Fruit fly (Drosophila melanogaster) whole organism, embryonic: ENCODE results near the gene Dhc62B.

ENCODE experiments used
- Aef1 ChIP-seq: fragments of 200-800 bp; sonication (Bioruptor generic); IDR thresholded peaks from 3 replicates; pipeline ENCODE4 v1.3.6; 2022; ENCODE audit warnings: missing biosample characterization, missing genetic modification characterization
- Asciz ChIP-seq: fragments of 200-800 bp; sonication (Bioruptor generic); optimal IDR thresholded peaks from 2 replicates; lab custom pipeline; 2017; ENCODE audit warnings: missing biosample characterization, mild to moderate bottlenecking, missing genetic modification characterization, missing genetic modification reagents
- Atf6 ChIP-seq: fragments of 200-800 bp; sonication (Bioruptor generic); IDR thresholded peaks from 2 replicates; pipeline ENCODE4 v1.3.6; 2022; ENCODE audit warnings: missing biosample characterization, missing genetic modification characterization
- CG10209 ChIP-seq: fragments of 200-800 bp; sonication (Bioruptor generic); optimal IDR thresholded peaks from 3 replicates; lab custom pipeline; 2017; ENCODE audit warnings: missing biosample characterization, mild to moderate bottlenecking, missing genetic modification characterization, missing genetic modification reagents
- CG10366 ChIP-seq: fragments of 200-800 bp; sonication (Bioruptor generic); IDR thresholded peaks from 2 replicates; pipeline ENCODE4 v1.3.6; 2022; ENCODE audit warnings: missing biosample characterization, missing genetic modification characterization
- CG11247 ChIP-seq: fragments of 200-800 bp; sonication (Bioruptor generic); IDR thresholded peaks from 2 replicates; pipeline ENCODE4 v1.3.6; 2022; ENCODE audit warnings: missing biosample characterization, missing genetic modification characterization
- CG12391 ChIP-seq: fragments of 200-800 bp; sonication (Bioruptor generic); optimal IDR thresholded peaks from 3 replicates; lab custom pipeline; 2018; ENCODE audit warnings: missing biosample characterization, mild to moderate bottlenecking, missing genetic modification characterization, moderate library complexity
- CG15514 ChIP-seq: fragments of 200-800 bp; sonication (Bioruptor generic); optimal IDR thresholded peaks from 3 replicates; lab custom pipeline; 2017; ENCODE audit warnings: missing biosample characterization, missing genetic modification characterization, mild to moderate bottlenecking, moderate library complexity, missing genetic modification reagents
- CG1602 ChIP-seq: fragments of 200-800 bp; sonication (Bioruptor generic); optimal IDR thresholded peaks from 3 replicates; lab custom pipeline; 2016; ENCODE audit warnings: missing biosample characterization, missing genetic modification characterization
- CG2199 ChIP-seq: fragments of 200-800 bp; sonication (Bioruptor generic); IDR thresholded peaks from 3 replicates; pipeline ENCODE4 v1.3.6; 2022; ENCODE audit warnings: missing biosample characterization, missing genetic modification characterization
- CG32772 ChIP-seq: fragments of 200-800 bp; sonication (Bioruptor generic); IDR thresholded peaks from 2 replicates; pipeline ENCODE4 v1.3.6; 2022; ENCODE audit warnings: missing biosample characterization, missing genetic modification characterization
- CG3281 ChIP-seq: fragments of 200-800 bp; sonication (Bioruptor generic); optimal IDR thresholded peaks from 3 replicates; lab custom pipeline; 2017; ENCODE audit warnings: missing biosample characterization, mild to moderate bottlenecking, missing genetic modification characterization
- CG6175 ChIP-seq: fragments of 200-800 bp; sonication (Bioruptor generic); IDR thresholded peaks from 3 replicates; pipeline ENCODE4 v1.3.6; 2022; ENCODE audit warnings: missing biosample characterization, missing genetic modification characterization
- CG7372 ChIP-seq: fragments of 200-800 bp; sonication (Bioruptor generic); IDR thresholded peaks from 2 replicates; pipeline ENCODE4 v1.3.6; 2022; ENCODE audit warnings: missing biosample characterization, missing genetic modification characterization
- CG8478 ChIP-seq: fragments of >200 bp; optimal IDR thresholded peaks from 2 replicates; lab custom pipeline; 2018
- CG9215 ChIP-seq: fragments of 200-800 bp; sonication (Bioruptor generic); IDR thresholded peaks from 2 replicates; pipeline ENCODE4 v1.3.6; 2022; ENCODE audit warnings: missing biosample characterization, missing genetic modification characterization
- CTCF ChIP-seq: fragments of 200-800 bp; sonication (Bioruptor generic); optimal IDR thresholded peaks from 2 replicates; lab custom pipeline; 2017; ENCODE audit warnings: missing biosample characterization, mild to moderate bottlenecking, missing genetic modification characterization, moderate library complexity
- Dad ChIP-seq: fragments of 200-800 bp; sonication (Bioruptor generic); optimal IDR thresholded peaks from 3 replicates; lab custom pipeline; 2016; ENCODE audit warnings: missing biosample characterization, missing genetic modification characterization
- Doc2 ChIP-seq: fragments of 200-800 bp; sonication (Bioruptor generic); IDR thresholded peaks from 2 replicates; pipeline ENCODE4 v1.3.6; 2022; ENCODE audit warnings: missing biosample characterization, missing genetic modification characterization
- Elba2 ChIP-seq: fragments of 200-800 bp; sonication (Bioruptor generic); optimal IDR thresholded peaks from 3 replicates; lab custom pipeline; 2016; ENCODE audit warnings: missing biosample characterization, missing genetic modification characterization
- Fer1 ChIP-seq: fragments of 200-800 bp; sonication (Bioruptor generic); optimal IDR thresholded peaks from 2 replicates; lab custom pipeline; 2017; ENCODE audit warnings: missing biosample characterization, mild to moderate bottlenecking, missing genetic modification characterization
- HLHmδ ChIP-seq: fragments of 200-800 bp; sonication (Bioruptor generic); optimal IDR thresholded peaks from 2 replicates; lab custom pipeline; 2018; ENCODE audit warnings: missing biosample characterization, mild to moderate bottlenecking, missing genetic modification characterization, moderate library complexity
- Hr78 ChIP-seq, 2 experiments: fragments of 200-800 bp in 1 of 2; fragments of >200 bp in 1 of 2; sonication (Bioruptor generic) in 1 of 2; optimal IDR thresholded peaks; 2 replicates each; lab custom pipeline; 2017 to 2019; ENCODE audit warnings: missing biosample characterization in 2 of 2, missing genetic modification characterization in 2 of 2, mild to moderate bottlenecking in 1 of 2, moderate library complexity in 1 of 2
- Kr ChIP-seq: fragments of 200-800 bp; sonication (Bioruptor generic); optimal IDR thresholded peaks from 2 replicates; lab custom pipeline; 2017; ENCODE audit warnings: missing biosample characterization, mild to moderate bottlenecking, missing genetic modification characterization
- TFAM ChIP-seq: fragments of 200-800 bp; sonication (Bioruptor generic); optimal IDR thresholded peaks from 2 replicates; lab custom pipeline; 2017; ENCODE audit warnings: missing biosample characterization, missing genetic modification characterization, inconsistent platforms
- Usf ChIP-seq: fragments of 200-800 bp; sonication (Bioruptor generic); optimal IDR thresholded peaks from 2 replicates; lab custom pipeline; 2017; ENCODE audit warnings: missing genotype, missing biosample characterization, missing genetic modification characterization
- amos ChIP-seq: fragments of 200-800 bp; sonication (Bioruptor generic); IDR thresholded peaks from 2 replicates; pipeline ENCODE4 v1.3.6; 2022; ENCODE audit warnings: missing biosample characterization, missing genetic modification characterization; ENCODE audit not compliant: partially characterized antibody
- caup ChIP-seq: fragments of 200-800 bp; sonication (Bioruptor generic); optimal IDR thresholded peaks from 3 replicates; lab custom pipeline; 2017; ENCODE audit warnings: missing biosample characterization, mild to moderate bottlenecking, missing genetic modification characterization, moderate library complexity; ENCODE audit not compliant: severe bottlenecking
- cg ChIP-seq: fragments of 200-800 bp; sonication (Bioruptor generic); optimal IDR thresholded peaks from 3 replicates; lab custom pipeline; 2019; ENCODE audit warnings: missing biosample characterization, mild to moderate bottlenecking, missing genetic modification characterization, moderate library complexity
- chif ChIP-seq, 2 experiments: fragments of 200-800 bp; sonication (Bioruptor generic); optimal IDR thresholded peaks; 3 replicates each; lab custom pipeline; 2016; ENCODE audit warnings: missing biosample characterization in 2 of 2, missing genetic modification characterization in 2 of 2
- croc ChIP-seq: fragments of 200-800 bp; sonication (Bioruptor generic); conservative IDR thresholded peaks from 3 replicates; pipeline ENCODE4 v1.3.6; 2022; ENCODE audit warnings: missing biosample characterization, missing genetic modification characterization
- crol ChIP-seq: fragments of 200-800 bp; sonication (Bioruptor generic); IDR thresholded peaks from 2 replicates; pipeline ENCODE4 v1.3.6; 2022; ENCODE audit warnings: missing biosample characterization, missing genetic modification characterization
- fd102C ChIP-seq: fragments of 200-800 bp; sonication (Bioruptor generic); optimal IDR thresholded peaks from 2 replicates; lab custom pipeline; 2018; ENCODE audit warnings: missing biosample characterization, mild to moderate bottlenecking, missing genetic modification characterization, moderate library complexity
- fd96Cb ChIP-seq: fragments of 200-800 bp; sonication (Bioruptor generic); optimal IDR thresholded peaks from 2 replicates; lab custom pipeline; 2018; ENCODE audit warnings: missing biosample characterization, mild to moderate bottlenecking, missing genetic modification characterization, moderate library complexity
- grn ChIP-seq: fragments of 200-800 bp; sonication (Bioruptor generic); optimal IDR thresholded peaks from 3 replicates; lab custom pipeline; 2017; ENCODE audit warnings: missing biosample characterization, missing genetic modification characterization
- jing ChIP-seq: fragments of 200-800 bp; sonication (Bioruptor generic); optimal IDR thresholded peaks from 2 replicates; lab custom pipeline; 2018; ENCODE audit warnings: missing biosample characterization, mild to moderate bottlenecking, missing genetic modification characterization
- jumu ChIP-seq: fragments of 200-800 bp; sonication (Bioruptor generic); optimal IDR thresholded peaks from 3 replicates; lab custom pipeline; 2016; ENCODE audit warnings: missing biosample characterization, missing genetic modification characterization
- kay ChIP-seq: fragments of 200-800 bp; sonication (Bioruptor generic); optimal IDR thresholded peaks from 2 replicates; lab custom pipeline; 2016; ENCODE audit warnings: missing biosample characterization, missing genetic modification characterization
- ken ChIP-seq: fragments of 200-800 bp; sonication (Bioruptor generic); IDR thresholded peaks from 3 replicates; pipeline ENCODE4 v1.3.6; 2022; ENCODE audit warnings: missing biosample characterization, missing genetic modification characterization
- oc ChIP-seq: fragments of 200-800 bp; sonication (Bioruptor generic); optimal IDR thresholded peaks from 2 replicates; lab custom pipeline; 2018; ENCODE audit warnings: missing biosample characterization, mild to moderate bottlenecking, missing genetic modification characterization, moderate library complexity
- odd ChIP-seq: fragments of 200-800 bp; sonication (Bioruptor generic); optimal IDR thresholded peaks from 2 replicates; lab custom pipeline; 2017; ENCODE audit warnings: missing biosample characterization, mild to moderate bottlenecking, missing genetic modification characterization
- ranshi ChIP-seq: fragments of 200-800 bp; sonication (Bioruptor generic); IDR thresholded peaks from 2 replicates; pipeline ENCODE4 v1.3.6; 2022; ENCODE audit warnings: missing biosample characterization, missing genetic modification characterization
- schlank ChIP-seq: fragments of 200-800 bp; sonication (Bioruptor generic); optimal IDR thresholded peaks from 2 replicates; lab custom pipeline; 2018; ENCODE audit warnings: missing biosample characterization, mild to moderate bottlenecking, missing genetic modification characterization
- scrt ChIP-seq: fragments of 200-800 bp; sonication (Bioruptor generic); optimal IDR thresholded peaks from 2 replicates; lab custom pipeline; 2018; ENCODE audit warnings: missing biosample characterization, mild to moderate bottlenecking, missing genetic modification characterization, moderate library complexity
- sim ChIP-seq: fragments of 200-800 bp; sonication (Bioruptor generic); IDR thresholded peaks from 2 replicates; pipeline ENCODE4 v1.3.6; 2022; ENCODE audit warnings: missing biosample characterization, missing genetic modification characterization
- sima ChIP-seq: fragments of 200-800 bp; sonication (Bioruptor generic); optimal IDR thresholded peaks from 2 replicates; lab custom pipeline; 2016; ENCODE audit warnings: missing biosample characterization, missing genetic modification characterization
- stc ChIP-seq: fragments of 200-800 bp; sonication (Bioruptor generic); IDR thresholded peaks from 2 replicates; pipeline ENCODE4 v1.3.6; 2022; ENCODE audit warnings: missing biosample characterization, missing genetic modification characterization
- tx ChIP-seq: fragments of 200-800 bp; sonication (Bioruptor generic); optimal IDR thresholded peaks from 2 replicates; lab custom pipeline; 2016; ENCODE audit warnings: missing biosample characterization, missing genetic modification characterization
- vnd ChIP-seq: fragments of 200-800 bp; sonication (Bioruptor generic); IDR thresholded peaks from 3 replicates; pipeline ENCODE4 v1.3.6; 2022; ENCODE audit warnings: missing biosample characterization, missing genetic modification characterization; ENCODE audit not compliant: partially characterized antibody

Gene Dhc62B

DNA sequence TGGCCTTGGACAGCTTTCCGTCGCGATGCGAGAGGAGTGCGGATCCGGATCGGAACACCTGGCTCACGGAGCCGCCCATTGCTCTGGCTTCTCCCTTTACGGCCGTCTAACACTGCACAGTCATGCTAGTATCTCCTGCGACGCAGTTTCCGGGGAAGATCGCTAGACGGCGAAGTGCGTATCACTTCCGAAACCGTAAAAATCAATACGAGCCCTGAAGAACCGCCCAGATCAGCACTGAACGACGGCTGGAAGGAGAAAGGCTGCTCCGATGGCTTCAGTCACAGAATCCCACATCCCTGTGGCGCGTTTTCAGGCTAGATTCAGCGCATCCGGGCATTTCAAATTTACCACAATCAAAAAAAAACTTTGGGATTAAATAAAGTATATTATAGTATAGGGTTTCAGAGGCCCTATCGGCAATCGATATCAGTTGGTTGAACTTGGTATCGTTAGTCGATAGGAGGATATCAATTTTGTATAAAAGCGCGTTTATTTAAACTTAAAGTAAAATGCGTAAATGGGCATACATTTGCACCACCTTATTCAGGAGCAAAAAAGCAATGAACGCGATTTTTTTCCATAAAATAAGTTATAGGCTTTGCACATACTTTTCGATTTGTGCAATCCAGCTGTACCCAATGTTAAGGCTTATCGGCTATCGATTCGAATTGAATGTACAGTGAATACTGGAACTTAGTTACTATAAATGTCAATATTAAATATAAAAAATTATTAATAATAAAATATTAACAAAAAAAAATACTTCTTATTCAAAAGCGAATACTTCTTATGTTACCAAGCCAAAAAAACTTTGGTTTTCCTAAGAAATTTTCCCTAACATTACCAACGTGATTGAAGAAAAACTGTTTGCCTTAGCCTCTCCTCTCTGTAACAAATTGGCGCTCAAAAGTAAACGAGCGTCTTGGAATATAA lies 3.4 kb upstream of the Dhc62B start, which contains the start of the genes CG13933 and PolD2 (continued):
- TF ChIP-seq Hr78 (GFP tag; optimal IDR thresholded peaks at IDR 0.05; lab: Kevin White, UChicago) (no peak), oc (tag; lab: Kevin White, UChicago) (peak; percentile 99), Asciz (GFP tag; lab: Kevin White, UChicago) (no peak), Fer1 (GFP tag; lab: Kevin White, UChicago) (no peak), Kr (GFP tag; lab: Kevin White, UChicago) (no peak), grn (no peak), CG12391 (tag; lab: Kevin White, UChicago) (peak; percentile 98), caup (GFP tag; lab: Kevin White, UChicago) (peak; percentile 95), odd (GFP tag; lab: Kevin White, UChicago) (no peak), sim (GFP tag; lab: Robert Waterston, UW) (peak; percentile 65; the same call in 1 of the 2 replicates), crol (GFP tag; lab: Robert Waterston, UW) (peak; percentile 82), CG10366 (GFP tag; lab: Robert Waterston, UW) (peak; percentile 99), CG11247 (GFP tag; lab: Robert Waterston, UW) (peak; percentile 90), Usf (peak; percentile 94), jumu (peak; percentile 66), jing (peak; percentile 80), kay (GFP tag; lab: Kevin White, UChicago) (peak; percentile 93), Atf6 (GFP tag; lab: Robert Waterston, UW) (peak; percentile 97), Elba2 (GFP tag; lab: Kevin White, UChicago) (peak; percentile 60), sima (GFP tag; lab: Kevin White, UChicago) (peak; percentile 23), CG2199 (GFP tag; lab: Robert Waterston, UW) (peak; percentile 89), CG3281 (GFP tag; lab: Kevin White, UChicago) (no peak), chif (GFP tag; optimal IDR thresholded peaks at IDR 0.05; lab: Kevin White, UChicago) (peak; percentile 48 to 89), CG7372 (peak; percentile 93), Aef1 (GFP tag; lab: Robert Waterston, UW) (peak; percentile 98), stc (GFP tag; lab: Robert Waterston, UW) (peak; percentile 99), CG6175 (peak; percentile 59; the same call in 2 of the 3 replicates), CG10209 (peak; percentile 97), fd102C (GFP tag; lab: Kevin White, UChicago) (peak; percentile 52), CG8478 (lab: Kevin White, UChicago) (no peak), amos (peak; percentile 57; the same call in 1 of the 2 replicates), scrt (GFP tag; lab: Kevin White, UChicago) (no peak), Doc2 (0 out of 2 replicates have a peak, but pooled peaks have one; percentile 22), schlank (tag; lab: Kevin White, UChicago) (peak; percentile 83), CG9215 (GFP tag; lab: Robert Waterston, UW) (peak; percentile 92), CG1602 (GFP tag; lab: Kevin White, UChicago) (peak; percentile 98), ken (GFP tag; lab: Robert Waterston, UW) (peak; percentile 97), Dad (GFP tag; lab: Kevin White, UChicago) (no peak), CG15514 (GFP tag; lab: Kevin White, UChicago) (peak; percentile 73), croc (GFP tag; lab: Robert Waterston, UW) (peak; percentile 96), tx (peak; percentile 83), vnd (GFP tag; lab: Robert Waterston, UW) (peak; percentile 86), TFAM (GFP tag; lab: Kevin White, UChicago) (peak; percentile 20), CTCF (GFP tag; lab: Kevin White, UChicago) (no peak), CG32772 (GFP tag; lab: Robert Waterston, UW) (peak; percentile 98), HLHmδ (no peak), ranshi (peak; percentile 95), fd96Cb (tag; lab: Kevin White, UChicago) (peak; percentile 91), cg (GFP tag; lab: Kevin White, UChicago) (no peak)
